Fruit fly (Drosophila melanogaster) whole organism, embryonic: ENCODE data around the gene UQCR-14.

Experiments
- Adf1 ChIP-seq: fragments of 200-800 bp; sonication (Bioruptor generic); IDR thresholded peaks from 2 replicates; pipeline ENCODE4 v1.3.6; 2022; ENCODE audit warnings: missing biosample characterization, missing genetic modification characterization
- Atf3 ChIP-seq: fragments of 200-800 bp; sonication (Bioruptor generic); optimal IDR thresholded peaks from 3 replicates; lab custom pipeline; 2016; ENCODE audit warnings: missing biosample characterization, missing genetic modification characterization
- CG10654 ChIP-seq: fragments of 200-800 bp; sonication (Bioruptor generic); optimal IDR thresholded peaks from 2 replicates; lab custom pipeline; 2016; ENCODE audit warnings: missing biosample characterization, missing genetic modification characterization
- CG10979 ChIP-seq: fragments of 200-800 bp; sonication (Bioruptor generic); optimal IDR thresholded peaks from 2 replicates; lab custom pipeline; 2018; ENCODE audit warnings: missing biosample characterization, mild to moderate bottlenecking, missing genetic modification characterization, moderate library complexity
- CG11247 ChIP-seq: fragments of 200-800 bp; sonication (Bioruptor generic); IDR thresholded peaks from 2 replicates; pipeline ENCODE4 v1.3.6; 2022; ENCODE audit warnings: missing biosample characterization, missing genetic modification characterization
- CG11560 ChIP-seq: fragments of 200-800 bp; sonication (Bioruptor generic); IDR thresholded peaks from 3 replicates; pipeline ENCODE4 v1.3.6; 2022; ENCODE audit warnings: missing biosample characterization, missing genetic modification characterization
- CG13287 ChIP-seq: fragments of 200-800 bp; sonication (Bioruptor generic); IDR thresholded peaks from 2 replicates; pipeline ENCODE4 v1.3.6; 2022; ENCODE audit warnings: missing biosample characterization, missing genetic modification characterization; ENCODE audit not compliant: partially characterized antibody
- CG13296 ChIP-seq: fragments of 200-800 bp; sonication (Bioruptor generic); optimal IDR thresholded peaks from 3 replicates; lab custom pipeline; 2018; ENCODE audit warnings: missing biosample characterization, mild to moderate bottlenecking, missing genetic modification characterization
- CG14441 ChIP-seq: fragments of 200-800 bp; sonication (Bioruptor generic); IDR thresholded peaks from 2 replicates; pipeline ENCODE4 v1.3.6; 2022; ENCODE audit warnings: missing biosample characterization, missing genetic modification characterization
- CG14667 ChIP-seq: fragments of 200-800 bp; sonication (Bioruptor generic); IDR thresholded peaks from 2 replicates; pipeline ENCODE4 v1.3.6; 2022; ENCODE audit warnings: missing biosample characterization, missing genetic modification characterization
- CG1602 ChIP-seq: fragments of 200-800 bp; sonication (Bioruptor generic); optimal IDR thresholded peaks from 3 replicates; lab custom pipeline; 2016; ENCODE audit warnings: missing biosample characterization, missing genetic modification characterization
- CG17829 ChIP-seq: fragments of 200-800 bp; optimal IDR thresholded peaks from 2 replicates; lab custom pipeline; 2019; ENCODE audit warnings: missing biosample characterization, mild to moderate bottlenecking, missing genetic modification characterization, moderate library complexity
- CG18262 ChIP-seq: fragments of 200-800 bp; optimal IDR thresholded peaks from 3 replicates; lab custom pipeline; 2019; ENCODE audit warnings: missing biosample characterization, mild to moderate bottlenecking, missing genetic modification characterization, moderate library complexity
- CG1832 ChIP-seq: fragments of 200-800 bp; sonication (Bioruptor generic); optimal IDR thresholded peaks from 2 replicates; lab custom pipeline; 2017; ENCODE audit warnings: missing biosample characterization, mild to moderate bottlenecking, missing genetic modification characterization, inconsistent platforms
- CG31441 ChIP-seq: fragments of 200-800 bp; sonication (Bioruptor generic); IDR thresholded peaks from 2 replicates; pipeline ENCODE4 v1.3.6; 2022; ENCODE audit warnings: missing biosample characterization, missing genetic modification characterization
- CG34224 ChIP-seq: fragments of 200-800 bp; sonication (Bioruptor generic); IDR thresholded peaks from 3 replicates; pipeline ENCODE4 v1.3.6; 2022; ENCODE audit warnings: missing biosample characterization, missing genetic modification characterization; ENCODE audit not compliant: partially characterized antibody
- CG4360 ChIP-seq: fragments of 200-800 bp; sonication (Bioruptor generic); IDR thresholded peaks from 2 replicates; pipeline ENCODE4 v1.3.6; 2022; ENCODE audit warnings: missing biosample characterization, missing genetic modification characterization
- CG9609 ChIP-seq: fragments of 200-800 bp; sonication (Bioruptor generic); optimal IDR thresholded peaks from 3 replicates; lab custom pipeline; 2016; ENCODE audit warnings: missing biosample characterization, missing genetic modification characterization
- CG9797 ChIP-seq: fragments of 200-800 bp; sonication (Bioruptor generic); optimal IDR thresholded peaks from 3 replicates; lab custom pipeline; 2018; ENCODE audit warnings: missing biosample characterization, mild to moderate bottlenecking, missing genetic modification characterization
- CG9817 ChIP-seq: fragments of 200-800 bp; sonication (Bioruptor generic); optimal IDR thresholded peaks from 2 replicates; lab custom pipeline; 2018; ENCODE audit warnings: missing biosample characterization, mild to moderate bottlenecking, missing genetic modification characterization, moderate library complexity
- Dfd ChIP-seq, 2 experiments: fragments of >200 bp; optimal IDR thresholded peaks; 2 replicates each; lab custom pipeline; 2017; ENCODE audit warnings: missing biosample characterization in 2 of 2, missing genetic modification characterization in 2 of 2
- Doc3 ChIP-seq: fragments of 200-800 bp; sonication (Bioruptor generic); IDR thresholded peaks from 3 replicates; pipeline ENCODE4 v1.3.6; 2022; ENCODE audit warnings: missing biosample characterization, missing genetic modification characterization; ENCODE audit not compliant: partially characterized antibody
- Dp ChIP-seq: fragments of 200-800 bp; sonication (Bioruptor generic); optimal IDR thresholded peaks from 2 replicates; lab custom pipeline; 2018; ENCODE audit warnings: missing biosample characterization, mild to moderate bottlenecking, missing genetic modification characterization, moderate library complexity
- Fer2 ChIP-seq: fragments of 200-800 bp; sonication (Bioruptor generic); optimal IDR thresholded peaks from 2 replicates; lab custom pipeline; 2018; ENCODE audit warnings: missing biosample characterization, mild to moderate bottlenecking, missing genetic modification characterization, moderate library complexity
- Kr ChIP-seq: fragments of 200-800 bp; sonication (Bioruptor generic); optimal IDR thresholded peaks from 2 replicates; lab custom pipeline; 2017; ENCODE audit warnings: missing biosample characterization, mild to moderate bottlenecking, missing genetic modification characterization
- MESR4 ChIP-seq: fragments of 200-800 bp; sonication (Bioruptor generic); optimal IDR thresholded peaks from 2 replicates; lab custom pipeline; 2018; ENCODE audit warnings: missing biosample characterization, mild to moderate bottlenecking, missing genetic modification characterization, moderate library complexity
- MTF-1 ChIP-seq: fragments of 200-800 bp; sonication (Bioruptor generic); optimal IDR thresholded peaks from 2 replicates; lab custom pipeline; 2018; ENCODE audit warnings: missing biosample characterization, mild to moderate bottlenecking, missing genetic modification characterization, borderline replicate concordance
- Oli ChIP-seq: fragments of 200-800 bp; sonication (Bioruptor generic); optimal IDR thresholded peaks from 2 replicates; lab custom pipeline; 2018; ENCODE audit warnings: missing biosample characterization, mild to moderate bottlenecking, missing genetic modification characterization, moderate library complexity
- PHDP ChIP-seq: fragments of 200-800 bp; sonication (Bioruptor generic); optimal IDR thresholded peaks from 3 replicates; lab custom pipeline; 2018; ENCODE audit warnings: missing biosample characterization, mild to moderate bottlenecking, missing genetic modification characterization, moderate library complexity
- Pdp1 ChIP-seq, 2 experiments: fragments of 200-800 bp; sonication (Bioruptor generic); optimal IDR thresholded peaks; 3 replicates each; lab custom pipeline; 2016; ENCODE audit warnings: missing biosample characterization in 2 of 2, missing genetic modification characterization in 2 of 2, mild to moderate bottlenecking in 1 of 2, moderate library complexity in 1 of 2
- Side ChIP-seq: fragments of 200-800 bp; sonication (Bioruptor generic); optimal IDR thresholded peaks from 2 replicates; lab custom pipeline; 2016; ENCODE audit warnings: missing biosample characterization, missing genetic modification characterization
- Trl ChIP-seq, 3 experiments: fragments of >200 bp in 2 of 3; fragments of 200-800 bp in 1 of 3; sonication (Bioruptor generic) in 1 of 3; optimal IDR thresholded peaks; 2 replicates in 1 of 3; 3 replicates in 2 of 3; lab custom pipeline; 2016 to 2017; ENCODE audit warnings: missing biosample characterization in 1 of 3, missing genetic modification characterization in 1 of 3
- Xbp1 ChIP-seq: fragments of 200-800 bp; sonication (Bioruptor generic); optimal IDR thresholded peaks from 3 replicates; lab custom pipeline; 2016; ENCODE audit warnings: missing biosample characterization, mild to moderate bottlenecking, missing genetic modification characterization
- ab ChIP-seq: fragments of 200-800 bp; sonication (Bioruptor generic); optimal IDR thresholded peaks from 2 replicates; lab custom pipeline; 2016; ENCODE audit warnings: missing biosample characterization, missing genetic modification characterization
- al ChIP-seq: fragments of 200-800 bp; sonication (Bioruptor generic); IDR thresholded peaks from 2 replicates; pipeline ENCODE4 v1.3.6; 2022; ENCODE audit warnings: missing biosample characterization, missing genetic modification characterization
- crc ChIP-seq: fragments of 200-800 bp; sonication (Bioruptor generic); optimal IDR thresholded peaks from 2 replicates; lab custom pipeline; 2016; ENCODE audit warnings: missing biosample characterization, missing genetic modification characterization
- da ChIP-seq: fragments of 200-800 bp; sonication (Bioruptor generic); optimal IDR thresholded peaks from 2 replicates; lab custom pipeline; 2016; ENCODE audit warnings: missing biosample characterization, missing genetic modification characterization
- danr ChIP-seq: fragments of 200-800 bp; sonication (Bioruptor generic); IDR thresholded peaks from 2 replicates; pipeline ENCODE4 v1.3.6; 2022; ENCODE audit warnings: missing biosample characterization, missing genetic modification characterization
- ems ChIP-seq: fragments of 200-800 bp; sonication (Bioruptor generic); optimal IDR thresholded peaks from 3 replicates; lab custom pipeline; 2016; ENCODE audit warnings: missing biosample characterization, missing genetic modification characterization
- ewg ChIP-seq: fragments of 200-800 bp; sonication (Bioruptor generic); optimal IDR thresholded peaks from 3 replicates; lab custom pipeline; 2017; ENCODE audit warnings: mild to moderate bottlenecking, missing biosample characterization, missing genetic modification reagents, missing genetic modification characterization
- fd102C ChIP-seq: fragments of 200-800 bp; sonication (Bioruptor generic); optimal IDR thresholded peaks from 2 replicates; lab custom pipeline; 2018; ENCODE audit warnings: missing biosample characterization, mild to moderate bottlenecking, missing genetic modification characterization, moderate library complexity
- fd96Cb ChIP-seq: fragments of 200-800 bp; sonication (Bioruptor generic); optimal IDR thresholded peaks from 2 replicates; lab custom pipeline; 2018; ENCODE audit warnings: missing biosample characterization, mild to moderate bottlenecking, missing genetic modification characterization, moderate library complexity
- insv ChIP-seq, 2 experiments: fragments of 200-800 bp; sonication (Bioruptor generic); optimal IDR thresholded peaks; 3 replicates each; lab custom pipeline; 2016 to 2018; ENCODE audit warnings: missing biosample characterization in 2 of 2, missing genetic modification characterization in 2 of 2
- jumu ChIP-seq: fragments of 200-800 bp; sonication (Bioruptor generic); optimal IDR thresholded peaks from 3 replicates; lab custom pipeline; 2016; ENCODE audit warnings: missing biosample characterization, missing genetic modification characterization
- lola ChIP-seq, 3 experiments: fragments of >200 bp in 2 of 3; fragments of 200-800 bp in 1 of 3; sonication (Bioruptor generic) in 1 of 3; optimal IDR thresholded peaks; 2 replicates each; lab custom pipeline; 2017 to 2019; ENCODE audit warnings: missing biosample characterization in 3 of 3, missing genetic modification characterization in 3 of 3, mild to moderate bottlenecking in 1 of 3, moderate library complexity in 1 of 3
- pho ChIP-seq: fragments of 200-800 bp; sonication (Bioruptor generic); optimal IDR thresholded peaks from 2 replicates; lab custom pipeline; 2016; ENCODE audit warnings: missing biosample characterization, missing genetic modification characterization
- pzg ChIP-seq: fragments of 200-800 bp; sonication (Bioruptor generic); optimal IDR thresholded peaks from 3 replicates; lab custom pipeline; 2018; ENCODE audit warnings: missing biosample characterization, mild to moderate bottlenecking, missing genetic modification characterization, moderate library complexity
- repo ChIP-seq: fragments of 200-800 bp; sonication (Bioruptor generic); optimal IDR thresholded peaks from 2 replicates; lab custom pipeline; 2016; ENCODE audit warnings: missing biosample characterization, missing genetic modification characterization
- sr ChIP-seq: fragments of 200-800 bp; sonication (Bioruptor generic); IDR thresholded peaks from 3 replicates; pipeline ENCODE4 v1.3.6; 2022; ENCODE audit warnings: missing biosample characterization, missing genetic modification characterization

The UQCR-14 gene

DNA sequence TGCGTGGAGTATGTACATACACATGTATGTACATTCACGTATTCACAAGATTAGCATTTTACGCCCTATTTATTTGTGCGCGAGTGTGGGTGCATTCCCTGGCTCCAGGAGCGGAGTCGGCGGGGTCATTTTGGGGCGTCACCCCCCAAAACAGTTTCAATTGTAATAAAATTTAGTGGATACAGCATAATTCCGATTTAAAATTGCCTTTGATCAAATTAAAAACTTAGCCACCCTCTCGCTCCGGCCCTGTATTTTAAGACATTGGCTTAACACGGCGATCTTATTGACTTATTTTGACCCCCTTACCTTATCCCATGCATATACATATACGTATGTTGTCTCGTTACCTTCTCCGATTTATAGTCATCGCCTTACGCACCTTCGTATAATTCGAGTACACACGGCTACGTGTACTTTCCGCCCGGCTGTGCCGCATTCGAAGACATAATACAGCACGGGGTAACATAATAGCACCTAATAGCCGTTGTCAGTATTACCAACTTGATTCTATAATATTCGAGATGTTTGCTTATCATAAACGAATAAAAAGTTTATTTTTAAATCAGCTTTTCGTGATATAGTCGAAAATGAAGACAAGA lies 6.6 kb upstream of the UQCR-14 start:
- TF ChIP-seq pho (GFP tag; lab: Kevin White, UChicago) = peak; percentile 55
- TF ChIP-seq CG11560 = peak; percentile 86
- TF ChIP-seq insv (GFP tag; optimal IDR thresholded peaks at IDR 0.05; lab: Kevin White, UChicago) = no peak
- TF ChIP-seq sr (GFP tag; lab: Robert Waterston, UW) = peak; percentile 73; the same call in 1 of the 3 replicates
- TF ChIP-seq danr (GFP tag; lab: Robert Waterston, UW) = peak; percentile 84
- TF ChIP-seq MESR4 (GFP tag; lab: Kevin White, UChicago) = no peak
- no peak for TF ChIP-seq CG1832 (GFP tag; lab: Kevin White, UChicago)
- TF ChIP-seq ewg (GFP tag; lab: Kevin White, UChicago) = peak; percentile 66
- peak; percentile 83 for TF ChIP-seq CG11247
- peak; percentile 12 for TF ChIP-seq MTF-1
- TF ChIP-seq CG9609 (GFP tag; lab: Kevin White, UChicago) = peak; percentile 81
- peak; percentile 73 for TF ChIP-seq Atf3
- TF ChIP-seq CG13287 (GFP tag; lab: Robert Waterston, UW) = no peak
- TF ChIP-seq CG9817 (tag; lab: Kevin White, UChicago) = peak; percentile 72
- TF ChIP-seq jumu = peak; percentile 93
- peak; percentile 72 for TF ChIP-seq CG10979
- TF ChIP-seq Doc3 (GFP tag; lab: Robert Waterston, UW) = no peak
- TF ChIP-seq Dp (GFP tag; lab: Kevin White, UChicago) = no peak
- peak; percentile 93 for TF ChIP-seq CG14441 (GFP tag; lab: Robert Waterston, UW)
- peak; percentile 90 for TF ChIP-seq CG14667
- TF ChIP-seq al (GFP tag; lab: Robert Waterston, UW) = peak; percentile 83
- peak in 1 of 3 experiments; percentile 47 for TF ChIP-seq lola (GFP tag; optimal IDR thresholded peaks at IDR 0.05; lab: Kevin White, UChicago)
- peak; percentile 39 for TF ChIP-seq da (GFP tag; lab: Kevin White, UChicago)
- TF ChIP-seq fd102C (GFP tag; lab: Kevin White, UChicago) = no peak
- peak; percentile 61 for TF ChIP-seq CG13296 (GFP tag; lab: Kevin White, UChicago)
- peak; percentile 85 for TF ChIP-seq fd96Cb
- TF ChIP-seq Pdp1 (GFP tag; optimal IDR thresholded peaks at IDR 0.05; lab: Kevin White, UChicago) = peak; percentile 74 to 94
- TF ChIP-seq Side (GFP tag; lab: Kevin White, UChicago) = peak; percentile 81
- peak; percentile 73 for TF ChIP-seq CG10654 (GFP tag; lab: Kevin White, UChicago)
- 0 out of 2 replicates have a peak, but pooled peaks have one; percentile 18 for TF ChIP-seq CG4360 (GFP tag; lab: Robert Waterston, UW)
- peak; percentile 70 for TF ChIP-seq CG18262 (tag; lab: Kevin White, UChicago)
- peak; percentile 83 for TF ChIP-seq Xbp1 (GFP tag; lab: Kevin White, UChicago)
- TF ChIP-seq Dfd (GFP tag; optimal IDR thresholded peaks at IDR 0.05; lab: Kevin White, UChicago) = no peak
- peak; percentile 29 for TF ChIP-seq Fer2 (tag; lab: Kevin White, UChicago)
- TF ChIP-seq Oli (tag; lab: Kevin White, UChicago) = peak; percentile 82
- peak; percentile 41 for TF ChIP-seq PHDP (tag; lab: Kevin White, UChicago)
- TF ChIP-seq repo = peak; percentile 22
- peak; percentile 43 for TF ChIP-seq ab
- TF ChIP-seq Trl (optimal IDR thresholded peaks at IDR 0.05; lab: Kevin White, UChicago) = no peak
- peak; percentile 89 for TF ChIP-seq Trl (GFP tag; optimal IDR thresholded peaks at IDR 0.05; lab: Kevin White, UChicago)
- peak; percentile 88 for TF ChIP-seq crc (GFP tag; lab: Kevin White, UChicago)
- peak; percentile 69 for TF ChIP-seq CG1602 (GFP tag; lab: Kevin White, UChicago)
- TF ChIP-seq Adf1 (GFP tag; lab: Robert Waterston, UW) = peak; percentile 31; the same call in 1 of the 2 replicates
- TF ChIP-seq CG9797 (GFP tag; lab: Kevin White, UChicago) = no peak
- TF ChIP-seq CG34224 (GFP tag; lab: Robert Waterston, UW) = no peak
- peak; percentile 75 for TF ChIP-seq ems (GFP tag; lab: Kevin White, UChicago)
- TF ChIP-seq Kr (GFP tag; lab: Kevin White, UChicago) = no peak
- TF ChIP-seq CG17829 (tag; lab: Kevin White, UChicago) = peak; percentile 59
- peak; percentile 49 for TF ChIP-seq CG31441
- peak; percentile 8 for TF ChIP-seq pzg
